Worm (Caenorhabditis elegans) whole organism, L2 larva: Measurements from ENCODE around the gene F38B6.2.
A peak's percentile ranks its signal among the peaks of the same experiment; 100 is the strongest.

Experiments
- C34F6.9 ChIP-seq: fragments of 150-350 bp; optimal IDR thresholded peaks from 2 replicates; lab custom pipeline; 2014; ENCODE audit warnings: missing biosample characterization, missing genetic modification characterization
- F13H6.1 ChIP-seq: sonication (generic microtip); optimal IDR thresholded peaks from 2 replicates; lab custom pipeline; 2016; ENCODE audit warnings: missing genetic modification characterization, missing compliant biosample characterization
- R02D3.7 ChIP-seq: fragments of 150-350 bp; optimal IDR thresholded peaks from 2 replicates; lab custom pipeline; 2014; ENCODE audit warnings: missing biosample characterization, missing genetic modification characterization
- Y55F3AM.14 ChIP-seq: fragments of 200-800 bp; sonication (Bioruptor generic); optimal IDR thresholded peaks from 2 replicates; lab custom pipeline; 2018; ENCODE audit warnings: mild to moderate bottlenecking, missing genetic modification characterization, missing compliant biosample characterization
- ZK546.5 ChIP-seq: sonication (generic microtip); optimal IDR thresholded peaks from 2 replicates; lab custom pipeline; 2017; ENCODE audit warnings: missing biosample characterization, missing genetic modification characterization
- alr-1 ChIP-seq: fragments of 150-350 bp; optimal IDR thresholded peaks from 2 replicates; lab custom pipeline; 2014; ENCODE audit warnings: missing biosample characterization, missing genetic modification characterization
- aly-2 ChIP-seq: fragments of 150-350 bp; optimal IDR thresholded peaks from 2 replicates; lab custom pipeline; 2014; ENCODE audit warnings: missing biosample characterization, missing genetic modification characterization
- ama-1 ChIP-seq: fragments of 150-350 bp; optimal IDR thresholded peaks from 2 replicates; lab custom pipeline; 2018; ENCODE audit warnings: inconsistent platforms
- blmp-1 ChIP-seq: sonication (generic microtip); optimal IDR thresholded peaks from 2 replicates; lab custom pipeline; 2017; ENCODE audit warnings: missing genetic modification characterization, mild to moderate bottlenecking, missing compliant biosample characterization, antibody characterized with exemption, moderate library complexity; ENCODE audit not compliant: insufficient read depth
- ceh-16 ChIP-seq: fragments of 150-350 bp; optimal IDR thresholded peaks from 2 replicates; lab custom pipeline; 2014; ENCODE audit warnings: missing biosample characterization, missing genetic modification characterization
- ceh-82 ChIP-seq: fragments of 150-350 bp; optimal IDR thresholded peaks from 2 replicates; lab custom pipeline; 2014; ENCODE audit warnings: missing biosample characterization, missing genetic modification characterization
- crh-2 ChIP-seq: sonication (generic microtip); optimal IDR thresholded peaks from 2 replicates; lab custom pipeline; 2017; ENCODE audit warnings: missing biosample characterization, missing genetic modification characterization
- dmd-4 ChIP-seq: sonication (generic microtip); optimal IDR thresholded peaks from 2 replicates; lab custom pipeline; 2017; ENCODE audit warnings: missing biosample characterization, missing genetic modification characterization
- egl-27 ChIP-seq: sonication (generic microtip); optimal IDR thresholded peaks from 3 replicates; lab custom pipeline; 2017; ENCODE audit warnings: missing biosample characterization, missing genetic modification reagents, missing genetic modification characterization
- elt-1 ChIP-seq: fragments of 150-350 bp; optimal IDR thresholded peaks from 2 replicates; lab custom pipeline; 2014; ENCODE audit warnings: missing biosample characterization, missing genetic modification characterization
- elt-3 ChIP-seq: sonication (generic microtip); optimal IDR thresholded peaks from 2 replicates; lab custom pipeline; 2017; ENCODE audit warnings: missing biosample characterization, missing genetic modification characterization
- fos-1 ChIP-seq: fragments of 150-350 bp; optimal IDR thresholded peaks from 2 replicates; lab custom pipeline; 2014; ENCODE audit warnings: missing biosample characterization, missing genetic modification characterization
- gmeb-1 ChIP-seq: fragments of 150-350 bp; optimal IDR thresholded peaks from 2 replicates; lab custom pipeline; 2014; ENCODE audit warnings: missing biosample characterization, missing genetic modification characterization
- lin-11 ChIP-seq: fragments of 150-350 bp; sonication (generic microtip); optimal IDR thresholded peaks from 2 replicates; lab custom pipeline; 2014; ENCODE audit warnings: missing biosample characterization, missing genetic modification characterization, inconsistent platforms, mixed read lengths
- lin-13 ChIP-seq: fragments of 150-350 bp; optimal IDR thresholded peaks from 2 replicates; lab custom pipeline; 2014; ENCODE audit warnings: missing biosample characterization, missing genetic modification reagents, missing genetic modification characterization
- lin-39 ChIP-seq: fragments of 150-350 bp; optimal IDR thresholded peaks from 2 replicates; lab custom pipeline; 2014; ENCODE audit warnings: missing biosample characterization, missing genetic modification reagents, missing genetic modification characterization
- lsy-2 ChIP-seq, 2 experiments: fragments of 150-350 bp in 1 of 2; sonication (generic microtip) in 1 of 2; optimal IDR thresholded peaks; 2 replicates each; lab custom pipeline; 2014 to 2017; ENCODE audit warnings: missing biosample characterization in 2 of 2, missing genetic modification characterization in 2 of 2
- mab-5 ChIP-seq: fragments of 150-350 bp; optimal IDR thresholded peaks from 2 replicates; lab custom pipeline; 2014; ENCODE audit warnings: missing biosample characterization, missing genetic modification characterization
- mbf-1 ChIP-seq: sonication (generic microtip); optimal IDR thresholded peaks from 2 replicates; lab custom pipeline; 2017; ENCODE audit warnings: missing biosample characterization, missing genetic modification characterization
- mdl-1 ChIP-seq, 2 experiments: fragments of 150-350 bp in 1 of 2; sonication (generic microtip) in 1 of 2; optimal IDR thresholded peaks; 2 replicates each; lab custom pipeline; 2017; ENCODE audit warnings: missing biosample characterization in 2 of 2, missing genetic modification characterization in 2 of 2
- nhr-10 ChIP-seq: sonication (generic microtip); optimal IDR thresholded peaks from 2 replicates; lab custom pipeline; 2017; ENCODE audit warnings: missing biosample characterization, missing genetic modification characterization
- nhr-11 ChIP-seq: fragments of 150-350 bp; optimal IDR thresholded peaks from 2 replicates; lab custom pipeline; 2014; ENCODE audit warnings: missing biosample characterization, missing genetic modification characterization
- nhr-12 ChIP-seq: fragments of 150-350 bp; optimal IDR thresholded peaks from 2 replicates; lab custom pipeline; 2014; ENCODE audit warnings: missing biosample characterization, missing genetic modification characterization
- nhr-129 ChIP-seq: fragments of 150-350 bp; optimal IDR thresholded peaks from 2 replicates; lab custom pipeline; 2014; ENCODE audit warnings: missing biosample characterization, missing genetic modification characterization
- nhr-21 ChIP-seq: fragments of 150-350 bp; optimal IDR thresholded peaks from 2 replicates; lab custom pipeline; 2014; ENCODE audit warnings: missing biosample characterization, missing genetic modification characterization
- nhr-23 ChIP-seq: fragments of 150-350 bp; optimal IDR thresholded peaks from 2 replicates; lab custom pipeline; 2014; ENCODE audit warnings: missing biosample characterization, missing genetic modification reagents, missing genetic modification characterization
- nhr-237 ChIP-seq: fragments of 150-350 bp; optimal IDR thresholded peaks from 2 replicates; lab custom pipeline; 2014; ENCODE audit warnings: missing biosample characterization, missing genetic modification characterization
- nhr-25 ChIP-seq: fragments of 150-350 bp; sonication (generic microtip); optimal IDR thresholded peaks from 3 replicates; lab custom pipeline; 2014; ENCODE audit warnings: missing biosample characterization, missing genetic modification characterization
- nhr-6 ChIP-seq: fragments of 150-350 bp; optimal IDR thresholded peaks from 2 replicates; lab custom pipeline; 2014; ENCODE audit warnings: missing biosample characterization, missing genetic modification characterization
- nhr-77 ChIP-seq: fragments of 150-350 bp; optimal IDR thresholded peaks from 2 replicates; lab custom pipeline; 2014; ENCODE audit warnings: missing biosample characterization, missing genetic modification characterization
- peb-1 ChIP-seq: fragments of 150-350 bp; optimal IDR thresholded peaks from 2 replicates; lab custom pipeline; 2014; ENCODE audit warnings: missing biosample characterization, missing genetic modification characterization
- sem-4 ChIP-seq: fragments of 150-350 bp; optimal IDR thresholded peaks from 2 replicates; lab custom pipeline; 2014; ENCODE audit warnings: missing biosample characterization, missing genetic modification reagents, missing genetic modification characterization
- skn-1 ChIP-seq: sonication (generic microtip); optimal IDR thresholded peaks from 2 replicates; lab custom pipeline; 2017; ENCODE audit warnings: missing biosample characterization, missing genetic modification characterization
- sma-3 ChIP-seq: sonication (generic microtip); optimal IDR thresholded peaks from 2 replicates; lab custom pipeline; 2016; ENCODE audit warnings: missing genetic modification reagents, missing genetic modification characterization, missing compliant biosample characterization
- sma-9 ChIP-seq, 2 experiments: fragments of 150-350 bp in 1 of 2; sonication (generic microtip) in 1 of 2; optimal IDR thresholded peaks; 2 replicates each; lab custom pipeline; 2014 to 2016; ENCODE audit warnings: missing genetic modification characterization in 2 of 2, mild to moderate bottlenecking in 1 of 2, missing biosample characterization in 1 of 2, missing compliant biosample characterization in 1 of 2, missing genetic modification reagents in 1 of 2, moderate library complexity in 1 of 2
- snpc-4 ChIP-seq: fragments of 150-350 bp; optimal IDR thresholded peaks from 2 replicates; lab custom pipeline; 2014; ENCODE audit warnings: missing biosample characterization, missing genetic modification characterization
- unc-39 ChIP-seq: fragments of 150-350 bp; optimal IDR thresholded peaks from 2 replicates; lab custom pipeline; 2014; ENCODE audit warnings: missing biosample characterization, missing genetic modification characterization
- unc-55 ChIP-seq: fragments of 150-350 bp; sonication (generic microtip); optimal IDR thresholded peaks from 3 replicates; lab custom pipeline; 2014; ENCODE audit warnings: missing biosample characterization, missing genetic modification reagents, missing genetic modification characterization
- unc-62 ChIP-seq: fragments of 150-350 bp; optimal IDR thresholded peaks from 2 replicates; lab custom pipeline; 2014; ENCODE audit warnings: missing biosample characterization, missing genetic modification reagents, missing genetic modification characterization
- zag-1 ChIP-seq: fragments of 150-350 bp; optimal IDR thresholded peaks from 2 replicates; lab custom pipeline; 2014; ENCODE audit warnings: missing biosample characterization, missing genetic modification characterization
- ztf-1 ChIP-seq: fragments of 200-800 bp; sonication (Bioruptor generic); conservative IDR thresholded peaks from 2 replicates; pipeline ENCODE4 v1.3.6; 2022; ENCODE audit warnings: missing genetic modification characterization, missing compliant biosample characterization
- ztf-11 ChIP-seq: sonication (generic microtip); optimal IDR thresholded peaks from 2 replicates; lab custom pipeline; 2017; ENCODE audit warnings: missing biosample characterization, missing genetic modification characterization
- ztf-4 ChIP-seq: fragments of 150-350 bp; optimal IDR thresholded peaks from 2 replicates; lab custom pipeline; 2014; ENCODE audit warnings: missing biosample characterization, missing genetic modification characterization

Gene F38B6.2

DNA sequence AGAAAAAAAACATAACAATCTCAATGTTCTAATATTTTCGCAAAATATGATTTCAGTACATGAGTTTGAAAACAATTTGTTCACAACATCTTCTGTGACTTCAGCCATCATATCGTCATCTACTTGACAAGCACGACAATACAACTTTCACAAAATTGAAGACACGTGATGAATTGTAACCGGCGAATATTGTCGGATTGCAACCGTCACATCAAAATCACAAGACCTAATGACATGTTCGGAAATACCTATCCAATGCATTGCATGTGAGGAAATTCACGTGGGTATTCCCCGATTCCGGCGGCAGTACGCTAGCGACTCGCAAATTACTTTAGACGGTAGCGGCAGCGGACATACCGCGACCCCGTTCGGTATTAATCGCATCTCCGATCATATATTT lies 43.2 kb downstream of the F38B6.2 start:
- TF ChIP-seq ztf-1 (GFP tag; lab: Robert Waterston, UW), result no peak
- peak; percentile 91 for TF ChIP-seq blmp-1 (tag; lab: Kevin White, UChicago)
- peak; percentile 86 for TF ChIP-seq egl-27
- no peak for TF ChIP-seq snpc-4
- no peak for TF ChIP-seq nhr-10 (tag; lab: Kevin White, UChicago)
- TF ChIP-seq mab-5, result no peak
- peak in 1 of 2 experiments; percentile 35 for TF ChIP-seq lsy-2 (tag; optimal IDR thresholded peaks at IDR 0.05; lab: Kevin White, UChicago)
- no peak for TF ChIP-seq ztf-11 (tag; lab: Kevin White, UChicago)
- TF ChIP-seq nhr-21 (tag; lab: Kevin White, UChicago), result peak; percentile 85
- TF ChIP-seq ceh-82 (tag; lab: Kevin White, UChicago), result no peak
- TF ChIP-seq sem-4, result peak; percentile 15
- TF ChIP-seq F13H6.1 (tag; lab: Kevin White, UChicago), result no peak
- TF ChIP-seq lin-39 (tag; lab: Kevin White, UChicago), result no peak
- TF ChIP-seq nhr-6 (tag; lab: Kevin White, UChicago), result peak; percentile 68
- no peak for TF ChIP-seq mbf-1 (tag; lab: Kevin White, UChicago)
- TF ChIP-seq zag-1 (tag; lab: Kevin White, UChicago), result no peak
- peak; percentile 70 for TF ChIP-seq nhr-129 (tag; lab: Kevin White, UChicago)
- no peak for TF ChIP-seq peb-1
- no peak for TF ChIP-seq skn-1 (tag; lab: Kevin White, UChicago)
- peak; percentile 40 for TF ChIP-seq gmeb-1 (tag; lab: Kevin White, UChicago)
- no peak for TF ChIP-seq nhr-23 (tag; lab: Kevin White, UChicago)
- TF ChIP-seq elt-3 (tag; lab: Kevin White, UChicago), result no peak
- TF ChIP-seq dmd-4 (tag; lab: Kevin White, UChicago), result no peak
- TF ChIP-seq mdl-1 (tag; optimal IDR thresholded peaks at IDR 0.05; lab: Kevin White, UChicago), result peak in 1 of 2 experiments; percentile 90
- TF ChIP-seq ceh-16 (tag; lab: Kevin White, UChicago), result peak; percentile 61
- TF ChIP-seq Y55F3AM.14 (GFP tag; lab: Kevin White, UChicago), result no peak
- peak; percentile 71 for TF ChIP-seq crh-2 (tag; lab: Kevin White, UChicago)
- TF ChIP-seq elt-1 (tag; lab: Kevin White, UChicago), result no peak
- TF ChIP-seq nhr-237, result no peak
- TF ChIP-seq R02D3.7, result no peak
- no peak for TF ChIP-seq nhr-12
- peak; percentile 96 for TF ChIP-seq nhr-25 (tag; lab: Kevin White, UChicago)
- TF ChIP-seq ZK546.5 (tag; lab: Kevin White, UChicago), result no peak
- TF ChIP-seq lin-11 (tag; lab: Kevin White, UChicago), result no peak
- TF ChIP-seq fos-1 (tag; lab: Kevin White, UChicago), result no peak
- no peak for TF ChIP-seq unc-55 (GFP tag; lab: Kevin White, UChicago)
- no peak for TF ChIP-seq unc-39 (tag; lab: Kevin White, UChicago)
- TF ChIP-seq lin-13 (GFP tag; lab: Kevin White, UChicago), result no peak
- peak; percentile 89 for TF ChIP-seq sma-3 (GFP tag; lab: Kevin White, UChicago)
- no peak for TF ChIP-seq C34F6.9 (tag; lab: Kevin White, UChicago)
- TF ChIP-seq alr-1 (tag; lab: Kevin White, UChicago), result no peak
- TF ChIP-seq aly-2 (tag; lab: Kevin White, UChicago), result no peak
- TF ChIP-seq ama-1 (lab: Kevin White, UChicago), result no peak
- peak; percentile 98 for TF ChIP-seq sma-9 (GFP tag; optimal IDR thresholded peaks at IDR 0.05; lab: Kevin White, UChicago)
- TF ChIP-seq sma-9 (tag; optimal IDR thresholded peaks at IDR 0.05; lab: Kevin White, UChicago), result no peak
- TF ChIP-seq nhr-11 (tag; lab: Kevin White, UChicago), result no peak
- no peak for TF ChIP-seq nhr-77
- no peak for TF ChIP-seq ztf-4 (tag; lab: Kevin White, UChicago)
- peak; percentile 53 for TF ChIP-seq unc-62 (GFP tag; lab: Kevin White, UChicago)
